Worm (Caenorhabditis elegans): Measurements from ENCODE around the gene tag-89.
"Not testable (repeated sequence)": the region's sequence is repeated elsewhere in the genome, so short reads cannot be mapped to it uniquely, and the experiment has no call there.

DNA sequence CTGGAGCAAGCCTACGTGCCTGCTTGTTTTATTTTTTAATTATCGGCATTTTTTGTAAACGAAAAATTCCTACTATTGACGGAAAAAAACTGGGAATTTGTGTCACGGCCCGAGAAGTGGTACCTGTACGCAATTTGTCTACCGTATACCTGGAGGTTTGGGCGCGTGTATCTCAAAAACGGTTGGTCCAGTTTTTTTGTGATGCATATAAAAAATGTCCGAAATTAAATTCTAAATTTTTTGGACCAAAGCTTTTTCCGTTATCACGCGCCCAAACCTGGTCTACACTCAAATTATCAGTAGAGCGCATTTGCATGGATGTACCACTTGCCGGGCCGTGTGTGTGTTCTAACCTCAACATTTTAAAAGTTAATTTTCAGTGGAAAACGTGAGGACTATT lies 22.4 kb downstream of the tag-89 start, which contains the start of gene F22B3.5:
- not testable (repeated sequence) for TF ChIP-seq ceh-36 (tag; optimal IDR thresholded peaks at IDR 0.05); ama-1 (optimal IDR thresholded peaks at IDR 0.05); flt-1 (GFP tag; IDR thresholded peaks at IDR 0.05); ceh-13 (GFP tag; optimal IDR thresholded peaks at IDR 0.05); tbx-11 (GFP tag; IDR thresholded peaks at IDR 0.05); F13C5.2 (tag; optimal IDR thresholded peaks at IDR 0.05); aly-1 (tag; optimal IDR thresholded peaks at IDR 0.05); tbx-37 (GFP tag; conservative IDR thresholded peaks at IDR 0.05); ets-7 (tag; optimal IDR thresholded peaks at IDR 0.05); scrt-1 (GFP tag; IDR thresholded peaks at IDR 0.05); hnd-1 (tag; optimal IDR thresholded peaks at IDR 0.05); hmg-4 (GFP tag; optimal IDR thresholded peaks at IDR 0.05); pes-1 (GFP tag; IDR thresholded peaks at IDR 0.05)
